Worm (Caenorhabditis elegans) whole organism, L3 larva: ENCODE results near the gene ify-1.

ENCODE experiments used
- R02D3.7 ChIP-seq: fragments of 150-350 bp; optimal IDR thresholded peaks from 2 replicates; lab custom pipeline; 2014; ENCODE audit warnings: missing biosample characterization, missing genetic modification characterization
- ZK546.5 ChIP-seq: sonication (generic microtip); optimal IDR thresholded peaks from 2 replicates; lab custom pipeline; 2017; ENCODE audit warnings: missing biosample characterization, missing genetic modification characterization
- ama-1 ChIP-seq: fragments of 150-350 bp; optimal IDR thresholded peaks from 2 replicates; lab custom pipeline; 2018
- ceh-28 ChIP-seq: fragments of 150-350 bp; optimal IDR thresholded peaks from 2 replicates; lab custom pipeline; 2014; ENCODE audit warnings: missing biosample characterization, missing genetic modification reagents, missing genetic modification characterization
- ceh-82 ChIP-seq: fragments of 150-350 bp; optimal IDR thresholded peaks from 2 replicates; lab custom pipeline; 2014; ENCODE audit warnings: missing biosample characterization, missing genetic modification characterization
- ceh-9 ChIP-seq: sonication (generic microtip); optimal IDR thresholded peaks from 2 replicates; lab custom pipeline; 2018; ENCODE audit warnings: missing biosample characterization, missing genetic modification characterization
- egl-27 ChIP-seq: sonication (generic microtip); optimal IDR thresholded peaks from 4 replicates; lab custom pipeline; 2017; ENCODE audit warnings: missing biosample characterization, missing genetic modification reagents, missing genetic modification characterization
- egl-5 ChIP-seq: fragments of 150-350 bp; optimal IDR thresholded peaks from 2 replicates; lab custom pipeline; 2017; ENCODE audit warnings: missing biosample characterization, missing genetic modification reagents, missing genetic modification characterization, inconsistent platforms
- elt-1 ChIP-seq: fragments of 150-350 bp; optimal IDR thresholded peaks from 2 replicates; lab custom pipeline; 2014; ENCODE audit warnings: missing biosample characterization, missing genetic modification characterization
- elt-2 ChIP-seq: sonication (generic microtip); optimal IDR thresholded peaks from 2 replicates; lab custom pipeline; 2016; ENCODE audit warnings: missing genetic modification reagents, mild to moderate bottlenecking, missing genetic modification characterization, missing compliant biosample characterization
- fkh-2 ChIP-seq: fragments of 150-350 bp; optimal IDR thresholded peaks from 2 replicates; lab custom pipeline; 2014; ENCODE audit warnings: missing biosample characterization, missing genetic modification reagents, missing genetic modification characterization
- hmg-11 ChIP-seq: sonication (generic microtip); optimal IDR thresholded peaks from 2 replicates; lab custom pipeline; 2016; ENCODE audit warnings: missing genetic modification characterization, missing compliant biosample characterization
- jun-1 ChIP-seq: fragments of 150-350 bp; optimal IDR thresholded peaks from 2 replicates; lab custom pipeline; 2014; ENCODE audit warnings: missing biosample characterization, missing genetic modification reagents, missing genetic modification characterization
- lin-39 ChIP-seq: fragments of 150-350 bp; optimal IDR thresholded peaks from 2 replicates; lab custom pipeline; 2018; ENCODE audit warnings: missing biosample characterization, missing genetic modification reagents, missing genetic modification characterization
- lsy-12 ChIP-seq: sonication (generic microtip); optimal IDR thresholded peaks from 2 replicates; lab custom pipeline; 2016; ENCODE audit warnings: mild to moderate bottlenecking, missing genetic modification characterization, missing compliant biosample characterization
- mdl-1 ChIP-seq: fragments of 150-350 bp; optimal IDR thresholded peaks from 2 replicates; lab custom pipeline; 2014; ENCODE audit warnings: missing biosample characterization, missing genetic modification characterization
- mml-1 ChIP-seq: fragments of 150-350 bp; sonication (generic microtip); optimal IDR thresholded peaks from 3 replicates; lab custom pipeline; 2014; ENCODE audit warnings: missing biosample characterization, missing genetic modification characterization
- nfya-1 ChIP-seq: sonication (generic microtip); optimal IDR thresholded peaks from 2 replicates; lab custom pipeline; 2017; ENCODE audit warnings: missing genetic modification characterization, mild to moderate bottlenecking, missing compliant biosample characterization, antibody characterized with exemption, moderate library complexity; ENCODE audit not compliant: insufficient read depth
- nhr-11 ChIP-seq: fragments of 150-350 bp; optimal IDR thresholded peaks from 2 replicates; lab custom pipeline; 2014; ENCODE audit warnings: missing biosample characterization, missing genetic modification characterization
- nhr-12 ChIP-seq: fragments of 150-350 bp; optimal IDR thresholded peaks from 2 replicates; lab custom pipeline; 2014; ENCODE audit warnings: missing biosample characterization, missing genetic modification characterization
- nhr-23 ChIP-seq: fragments of 150-350 bp; optimal IDR thresholded peaks from 2 replicates; lab custom pipeline; 2014; ENCODE audit warnings: missing biosample characterization, missing genetic modification reagents, missing genetic modification characterization
- nhr-237 ChIP-seq: fragments of 150-350 bp; optimal IDR thresholded peaks from 2 replicates; lab custom pipeline; 2014; ENCODE audit warnings: missing biosample characterization, missing genetic modification characterization
- nhr-25 ChIP-seq: sonication (generic microtip); optimal IDR thresholded peaks from 2 replicates; lab custom pipeline; 2017; ENCODE audit warnings: missing biosample characterization, missing genetic modification characterization
- nhr-43 ChIP-seq: sonication (generic microtip); optimal IDR thresholded peaks from 2 replicates; lab custom pipeline; 2016; ENCODE audit warnings: mild to moderate bottlenecking, missing genetic modification characterization, missing compliant biosample characterization; ENCODE audit not compliant: poor library complexity, severe bottlenecking
- nhr-67 ChIP-seq: fragments of 150-350 bp; optimal IDR thresholded peaks from 2 replicates; lab custom pipeline; 2014; ENCODE audit warnings: missing biosample characterization, missing genetic modification characterization
- nhr-76 ChIP-seq: fragments of 150-350 bp; sonication (generic microtip); optimal IDR thresholded peaks from 5 replicates; lab custom pipeline; 2014; ENCODE audit warnings: missing biosample characterization, missing genetic modification characterization
- pha-4 ChIP-seq: fragments of 150-350 bp; optimal IDR thresholded peaks from 2 replicates; lab custom pipeline; 2014; ENCODE audit warnings: missing biosample characterization, missing genetic modification reagents, missing genetic modification characterization
- pqm-1 ChIP-seq: fragments of 150-350 bp; optimal IDR thresholded peaks from 2 replicates; lab custom pipeline; 2017; ENCODE audit warnings: missing biosample characterization, missing genetic modification characterization, inconsistent platforms
- sea-2 ChIP-seq: fragments of 150-350 bp; sonication (generic microtip); optimal IDR thresholded peaks from 4 replicates; lab custom pipeline; 2014; ENCODE audit warnings: missing biosample characterization, missing genetic modification reagents, missing genetic modification characterization
- skn-1 ChIP-seq: fragments of 150-350 bp; optimal IDR thresholded peaks from 2 replicates; lab custom pipeline; 2014; ENCODE audit warnings: missing biosample characterization, missing genetic modification characterization
- snpc-4 ChIP-seq: fragments of 150-350 bp; optimal IDR thresholded peaks from 2 replicates; lab custom pipeline; 2014; ENCODE audit warnings: missing biosample characterization, missing genetic modification characterization
- tbx-2 ChIP-seq: sonication (generic microtip); optimal IDR thresholded peaks from 2 replicates; lab custom pipeline; 2016; ENCODE audit warnings: mild to moderate bottlenecking, missing genetic modification characterization, missing compliant biosample characterization
- zag-1 ChIP-seq: fragments of 150-350 bp; optimal IDR thresholded peaks from 2 replicates; lab custom pipeline; 2014; ENCODE audit warnings: missing biosample characterization, missing genetic modification characterization
- ztf-11 ChIP-seq: fragments of 150-350 bp; optimal IDR thresholded peaks from 2 replicates; lab custom pipeline; 2014; ENCODE audit warnings: missing biosample characterization, missing genetic modification characterization
- ztf-4 ChIP-seq: fragments of 150-350 bp; optimal IDR thresholded peaks from 2 replicates; lab custom pipeline; 2014; ENCODE audit warnings: missing biosample characterization, missing genetic modification characterization

ify-1 gene

ce11 chrII:5092362-5093281 lies 37.6 kb upstream of the ify-1 start, which contains the start of gene C04G6.2:
Gene C04G6.2 (plus strand): TSS chrII:5093231.
- TF ChIP-seq mml-1 (no peak), ceh-82 (tag; lab: Kevin White, UChicago) (no peak), nhr-25 (peak; percentile 52), zag-1 (tag; lab: Kevin White, UChicago) (no peak), nhr-43 (tag; lab: Kevin White, UChicago) (peak; percentile 51), lin-39 (tag; lab: Kevin White, UChicago) (peak; percentile 61), egl-27 (tag; lab: Kevin White, UChicago) (no peak), pha-4 (tag; lab: Kevin White, UChicago) (peak; percentile 98), hmg-11 (tag; lab: Kevin White, UChicago) (peak; percentile 72), nhr-12 (tag; lab: Kevin White, UChicago) (no peak), nhr-23 (peak; percentile 72), ceh-28 (peak; percentile 39), snpc-4 (tag; lab: Kevin White, UChicago) (peak; percentile 73), tbx-2 (tag; lab: Kevin White, UChicago) (no peak), elt-2 (tag; lab: Kevin White, UChicago) (peak; percentile 95), pqm-1 (peak; percentile 59), fkh-2 (tag; lab: Kevin White, UChicago) (peak; percentile 97), ama-1 (lab: Kevin White, UChicago) (no peak), egl-5 (tag; lab: Kevin White, UChicago) (peak; percentile 87), nfya-1 (tag; lab: Kevin White, UChicago) (peak; percentile 77)
- TF ChIP-seq, all 47 proteins: peak for 13

- no peak for TF ChIP-seq nhr-76
- no peak for TF ChIP-seq mdl-1 (tag; lab: Kevin White, UChicago)
- no peak for TF ChIP-seq ceh-82 (tag; lab: Kevin White, UChicago)
- no peak for TF ChIP-seq egl-5 (tag; lab: Kevin White, UChicago)
- TF ChIP-seq nfya-1 (tag; lab: Kevin White, UChicago) = no peak
- no peak for TF ChIP-seq egl-27 (tag; lab: Kevin White, UChicago)
- no peak for TF ChIP-seq ZK546.5 (tag; lab: Kevin White, UChicago)
- no peak for TF ChIP-seq jun-1 (tag; lab: Kevin White, UChicago)
- no peak for TF ChIP-seq nhr-11 (tag; lab: Kevin White, UChicago)
- TF ChIP-seq fkh-2 (tag; lab: Kevin White, UChicago) = no peak
- TF ChIP-seq R02D3.7 = no peak
- no peak for TF ChIP-seq ceh-9 (tag; lab: Kevin White, UChicago)
- no peak for TF ChIP-seq hmg-11 (tag; lab: Kevin White, UChicago)
- TF ChIP-seq nhr-25 = no peak
- no peak for TF ChIP-seq elt-2 (tag; lab: Kevin White, UChicago)
- no peak for TF ChIP-seq sea-2
- no peak for TF ChIP-seq pha-4 (tag; lab: Kevin White, UChicago)
- TF ChIP-seq pqm-1 = no peak
Observed at ce11 chrII:5091640-5092243, 36.8 kb upstream of the ify-1 start, which contains the start of gene pld-1. Gene pld-1 (minus strand): TSS chrII:5091690.

ce11 chrII:5086143-5086542 lies 31.2 kb upstream of the ify-1 start:
- TF ChIP-seq pha-4 (tag; lab: Kevin White, UChicago) (peak; percentile 52), elt-2 (tag; lab: Kevin White, UChicago) (peak; percentile 88), nhr-67 (tag; lab: Kevin White, UChicago) (no peak), pqm-1 (peak; percentile 13)

ce11 chrII:5085450-5085849 lies 30.5 kb upstream of the ify-1 start, which contains the start of gene txt-9:
Gene txt-9 (plus strand): TSS chrII:5085785.
- no peak for TF ChIP-seq ztf-11 (tag; lab: Kevin White, UChicago)
- no peak for TF ChIP-seq pqm-1
- TF ChIP-seq elt-2 (tag; lab: Kevin White, UChicago) = peak; percentile 73

- TF ChIP-seq lsy-12 (tag; lab: Kevin White, UChicago) = no peak
- no peak for TF ChIP-seq ztf-4 (tag; lab: Kevin White, UChicago)
- no peak for TF ChIP-seq elt-1 (tag; lab: Kevin White, UChicago)
- no peak for TF ChIP-seq nhr-237 (tag; lab: Kevin White, UChicago)
- peak; percentile 79 for TF ChIP-seq elt-2 (tag; lab: Kevin White, UChicago)
- TF ChIP-seq skn-1 (tag; lab: Kevin White, UChicago) = no peak
- TF ChIP-seq egl-5 (tag; lab: Kevin White, UChicago) = no peak
Observed at ce11 chrII:5084225-5084624, 29.2 kb upstream of the ify-1 start.
